Worm (Caenorhabditis elegans): ENCODE results near the gene erd-2.2.
A peak's percentile ranks its signal among the peaks of the same experiment; 100 is the strongest.

Gene erd-2.2

DNA sequence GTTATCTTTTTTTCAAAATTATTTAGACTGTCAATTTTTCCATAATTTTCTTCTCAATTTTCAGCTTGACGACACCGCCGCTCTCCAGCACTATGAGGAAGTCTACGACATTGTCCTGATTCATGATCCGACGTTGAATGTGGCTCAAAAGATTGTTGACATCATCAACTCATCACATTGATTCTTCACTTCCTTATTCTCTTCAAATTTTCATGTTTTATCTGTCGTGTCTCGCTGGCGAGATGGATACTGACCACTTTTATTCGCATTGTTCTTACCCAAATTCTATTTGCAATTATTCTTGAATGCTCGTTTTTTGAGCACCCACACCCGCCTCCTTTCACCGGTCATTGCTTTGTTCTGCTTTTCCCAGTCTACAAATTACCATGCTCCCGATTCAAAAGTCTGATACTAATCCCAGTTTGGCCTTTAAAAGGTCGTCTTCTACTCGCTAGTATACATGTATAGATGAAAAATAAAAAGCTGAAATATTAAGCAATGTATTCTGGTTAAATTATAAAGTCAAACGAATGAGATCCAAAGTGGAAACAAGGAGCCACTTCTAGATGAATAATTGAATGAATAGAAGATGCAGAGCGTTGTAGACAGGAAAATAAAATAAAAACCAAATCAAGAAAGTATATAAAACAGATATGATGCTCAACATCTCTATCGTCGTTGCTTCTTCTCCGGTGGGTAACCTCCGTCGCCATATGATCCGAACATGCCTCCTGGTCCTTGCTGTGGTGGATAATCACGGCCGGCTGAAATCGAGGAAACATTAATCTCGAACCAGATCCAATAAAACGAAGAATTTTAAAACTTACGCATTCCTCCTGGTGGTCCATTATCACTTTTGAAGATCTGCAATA, 46.4 kb downstream of the erd-2.2 start (continued):
- TF ChIP-seq Y48G9A.11 (GFP tag; IDR thresholded peaks at IDR 0.05) (no peak), ceh-28 (tag; optimal IDR thresholded peaks at IDR 0.05) (no peak), aly-2 (tag; optimal IDR thresholded peaks at IDR 0.05) (no peak), nhr-102 (tag; optimal IDR thresholded peaks at IDR 0.05) (peak; percentile 75), nhr-42 (GFP tag; IDR thresholded peaks at IDR 0.05) (no peak), ceh-32 (tag; optimal IDR thresholded peaks at IDR 0.05; ENCODE audit: poor library complexity) (no peak), mxl-2 (GFP tag; conservative IDR thresholded peaks at IDR 0.05) (0 out of 2 replicates have a peak, but pooled peaks have one; percentile 5), nhr-6 (tag; optimal IDR thresholded peaks at IDR 0.05) (no peak), daf-16 (GFP tag; optimal IDR thresholded peaks at IDR 0.05) (no peak), daf-16 (tag; optimal IDR thresholded peaks at IDR 0.05) (peak; percentile 28), mdt-29 (GFP tag; IDR thresholded peaks at IDR 0.05) (no peak), egl-43 (GFP tag; IDR thresholded peaks at IDR 0.05) (peak; percentile 59; the same call in 1 of the 2 replicates), daf-8 (GFP tag; IDR thresholded peaks at IDR 0.05) (no peak), nhr-28 (tag; optimal IDR thresholded peaks at IDR 0.05) (no peak), zip-11 (GFP tag; IDR thresholded peaks at IDR 0.05) (no peak), hif-1 (tag; optimal IDR thresholded peaks at IDR 0.05) (peak in 1 of 2 experiments; percentile 13), F26F4.8 (GFP tag; conservative IDR thresholded peaks at IDR 0.05) (no peak), tag-97 (GFP tag; IDR thresholded peaks at IDR 0.05) (no peak), tra-1 (GFP tag; IDR thresholded peaks at IDR 0.05) (no peak), dmd-8 (GFP tag; IDR thresholded peaks at IDR 0.05) (no peak), set-16 (GFP tag; IDR thresholded peaks at IDR 0.05) (no peak), Y5F2A.4 (GFP tag; optimal IDR thresholded peaks at IDR 0.05) (peak; percentile 6), duxl-1 (tag; optimal IDR thresholded peaks at IDR 0.05; ENCODE audit: poor library complexity) (no peak), Y105C5A.15 (GFP tag; IDR thresholded peaks at IDR 0.05) (0 out of 2 replicates have a peak, but pooled peaks have one; percentile 5), vab-7 (GFP tag; IDR thresholded peaks at IDR 0.05) (no peak), lin-38 (GFP tag; IDR thresholded peaks at IDR 0.05) (peak; percentile 47), hlh-30 (tag; optimal IDR thresholded peaks at IDR 0.05; ENCODE audit: insufficient read depth) (peak; percentile 27), lim-7 (GFP tag; IDR thresholded peaks at IDR 0.05) (no peak), pha-4 (GFP tag; IDR thresholded peaks at IDR 0.05) (peak; percentile 48), pha-4 (tag; optimal IDR thresholded peaks at IDR 0.05) (no peak), hlh-11 (tag; optimal IDR thresholded peaks at IDR 0.05) (peak; percentile 14), ctbp-1 (GFP tag; IDR thresholded peaks at IDR 0.05) (no peak), snpc-4 (tag; optimal IDR thresholded peaks at IDR 0.05) (no peak), jun-1 (tag; optimal IDR thresholded peaks at IDR 0.05) (no peak), nhr-48 (tag; optimal IDR thresholded peaks at IDR 0.05) (peak; percentile 14), ZK546.5 (tag; optimal IDR thresholded peaks at IDR 0.05) (no peak), spr-1 (tag; optimal IDR thresholded peaks at IDR 0.05) (peak; percentile 20), ztf-11 (tag; optimal IDR thresholded peaks at IDR 0.05) (no peak), nhr-237 (tag; optimal IDR thresholded peaks at IDR 0.05) (no peak), lin-39 (tag; optimal IDR thresholded peaks at IDR 0.05) (no peak), php-3 (GFP tag; IDR thresholded peaks at IDR 0.05) (no peak), F49E8.2 (tag; optimal IDR thresholded peaks at IDR 0.05; ENCODE audit: borderline replicate concordance) (no peak), ceh-82 (tag; optimal IDR thresholded peaks at IDR 0.05) (no peak), mep-1 (tag; optimal IDR thresholded peaks at IDR 0.05) (peak; percentile 43), dmd-9 (GFP tag; IDR thresholded peaks at IDR 0.05) (no peak), Y75B8A.6 (GFP tag; IDR thresholded peaks at IDR 0.05) (no peak), nhr-77 (tag; optimal IDR thresholded peaks at IDR 0.05) (peak; percentile 17), nhr-10 (tag; optimal IDR thresholded peaks at IDR 0.05) (peak; percentile 44)

Data from whole organism, L4 larva.